Worm (Caenorhabditis elegans) whole organism, mixed stage, embryonic: ENCODE results near the gene srx-98.

Experiments used
- blmp-1 ChIP-seq: fragments of 150-350 bp; optimal IDR thresholded peaks from 2 replicates; lab custom pipeline; 2014; ENCODE audit warnings: missing biosample characterization, missing genetic modification characterization
- ceh-83 ChIP-seq: fragments of 200-800 bp; sonication (Bioruptor generic); optimal IDR thresholded peaks from 2 replicates; lab custom pipeline; 2018; ENCODE audit warnings: mild to moderate bottlenecking, missing genetic modification characterization, missing compliant biosample characterization
- elt-1 ChIP-seq: sonication (generic microtip); optimal IDR thresholded peaks from 2 replicates; lab custom pipeline; 2017; ENCODE audit warnings: missing genetic modification characterization, mild to moderate bottlenecking, missing compliant biosample characterization, antibody characterized with exemption, moderate library complexity, borderline replicate concordance; ENCODE audit not compliant: insufficient read depth
- flh-1 ChIP-seq: fragments of 200-800 bp; sonication (Bioruptor generic); optimal IDR thresholded peaks from 2 replicates; lab custom pipeline; 2018; ENCODE audit warnings: mild to moderate bottlenecking, missing genetic modification characterization, moderate library complexity, missing compliant biosample characterization
- lsy-2 ChIP-seq: fragments of 150-350 bp; optimal IDR thresholded peaks from 2 replicates; lab custom pipeline; 2014; ENCODE audit warnings: missing biosample characterization, missing genetic modification characterization
- mls-2 ChIP-seq: sonication (generic microtip); optimal IDR thresholded peaks from 2 replicates; lab custom pipeline; 2016; ENCODE audit warnings: mild to moderate bottlenecking, missing genetic modification characterization, moderate library complexity, missing compliant biosample characterization
- nhr-28 ChIP-seq: fragments of 150-350 bp; optimal IDR thresholded peaks from 2 replicates; lab custom pipeline; 2014; ENCODE audit warnings: missing biosample characterization, missing genetic modification characterization
- snpc-4 ChIP-seq: fragments of 150-350 bp; optimal IDR thresholded peaks from 2 replicates; lab custom pipeline; 2014; ENCODE audit warnings: missing biosample characterization, missing genetic modification characterization
- unc-62 ChIP-seq: fragments of 150-350 bp; optimal IDR thresholded peaks from 2 replicates; lab custom pipeline; 2014; ENCODE audit warnings: missing biosample characterization, missing genetic modification reagents, missing genetic modification characterization
- ztf-11 ChIP-seq: fragments of 150-350 bp; optimal IDR thresholded peaks from 2 replicates; lab custom pipeline; 2014; ENCODE audit warnings: missing biosample characterization, missing genetic modification characterization

- TF ChIP-seq snpc-4 (no peak), lsy-2 (tag; lab: Kevin White, UChicago) (no peak), ceh-83 (no peak), nhr-28 (tag; lab: Kevin White, UChicago) (no peak), flh-1 (no peak), blmp-1 (tag; lab: Kevin White, UChicago) (no peak), unc-62 (GFP tag; lab: Kevin White, UChicago) (no peak), elt-1 (tag; lab: Kevin White, UChicago) (no peak), mls-2 (tag; lab: Kevin White, UChicago) (no peak), ztf-11 (tag; lab: Kevin White, UChicago) (no peak)
These were observed 43.7 kb upstream of the srx-98 start, which contains the start of gene srh-100 for ce11 chrII:3714595-3714994.
